Fruit fly (Drosophila melanogaster) whole organism: ENCODE measurements around the gene CG15209.

Source experiments
- CG8478 ChIP-seq: fragments of >200 bp; optimal IDR thresholded peaks from 2 replicates; lab custom pipeline; 2018; ENCODE audit warnings: inconsistent platforms
- pan ChIP-seq: fragments of >200 bp; optimal IDR thresholded peaks from 2 replicates; lab custom pipeline; 2017
- psq ChIP-seq: fragments of >200 bp; optimal IDR thresholded peaks from 2 replicates; lab custom pipeline; 2017

dm6 chrX:10845256-10845655 lies 3.3 kb downstream of the CG15209 start:
- TF ChIP-seq pan (no peak), psq (lab: Kevin White, UChicago) (no peak), CG8478 (lab: Kevin White, UChicago) (no peak)
